Fruit fly (Drosophila melanogaster): ENCODE results near the gene CG15211.

The CG15211 gene

dm6 chrX:10762959-10763883 lies 9.1 kb upstream of the CG15211 start (continued):
- TF ChIP-seq CG10543 (GFP tag; optimal IDR thresholded peaks at IDR 0.05) (peak; percentile 70), Rfx (GFP tag; IDR thresholded peaks at IDR 0.05) (peak; percentile 38), Gug (GFP tag; IDR thresholded peaks at IDR 0.05) (no peak), CG17829 (tag; optimal IDR thresholded peaks at IDR 0.05) (peak; percentile 2), CG2120 (GFP tag; optimal IDR thresholded peaks at IDR 0.05) (peak; percentile 61), gsb (GFP tag; IDR thresholded peaks at IDR 0.05) (no peak), CG11504 (tag; optimal IDR thresholded peaks at IDR 0.05) (peak; percentile 64), Sox100B (GFP tag; optimal IDR thresholded peaks at IDR 0.05) (peak; percentile 46), ci (GFP tag; IDR thresholded peaks at IDR 0.05) (peak; percentile 65; the same call in 2 of the 3 replicates), CG13424 (tag; optimal IDR thresholded peaks at IDR 0.05) (peak; percentile 23), Oli (tag; optimal IDR thresholded peaks at IDR 0.05) (peak; percentile 35), BEAF-32 (GFP tag; optimal IDR thresholded peaks at IDR 0.05) (peak; percentile 11), Hmr (GFP tag; optimal IDR thresholded peaks at IDR 0.05) (peak; percentile 64), CG14965 (GFP tag; optimal IDR thresholded peaks at IDR 0.05; ENCODE audit: borderline replicate concordance) (no peak), CG10654 (GFP tag; optimal IDR thresholded peaks at IDR 0.05) (no peak), Nf-YB (GFP tag; optimal IDR thresholded peaks at IDR 0.05) (peak; percentile 88), pros (GFP tag; optimal IDR thresholded peaks at IDR 0.05) (peak; percentile 68), CG12769 (tag; optimal IDR thresholded peaks at IDR 0.05) (peak; percentile 62), ftz-f1 (GFP tag; optimal IDR thresholded peaks at IDR 0.05) (peak; percentile 19), nmo (GFP tag; optimal IDR thresholded peaks at IDR 0.05) (peak; percentile 17), CG3281 (GFP tag; optimal IDR thresholded peaks at IDR 0.05) (peak; percentile 30), sob (GFP tag; IDR thresholded peaks at IDR 0.05) (no peak), Abd-B (GFP tag; optimal IDR thresholded peaks at IDR 0.05) (no peak), schlank (tag; optimal IDR thresholded peaks at IDR 0.05) (no peak), sens (GFP tag) (peak; percentile 59), dati (GFP tag; IDR thresholded peaks at IDR 0.05) (no peak), CHES-1-like (GFP tag; optimal IDR thresholded peaks at IDR 0.05) (no peak), Xbp1 (GFP tag; optimal IDR thresholded peaks at IDR 0.05) (peak; percentile 46), CG9817 (tag; optimal IDR thresholded peaks at IDR 0.05) (no peak), zfh2 (GFP tag; optimal IDR thresholded peaks at IDR 0.05) (no peak), Usf (GFP tag; optimal IDR thresholded peaks at IDR 0.05) (no peak), Chrac-16 (GFP tag; optimal IDR thresholded peaks at IDR 0.05) (peak; percentile 6), Atf6 (GFP tag; IDR thresholded peaks at IDR 0.05) (peak; percentile 49; the same call in 1 of the 2 replicates), CG2199 (GFP tag; IDR thresholded peaks at IDR 0.05) (no peak), CG6813 (GFP tag; optimal IDR thresholded peaks at IDR 0.05) (peak; percentile 5), CG1792 (GFP tag; optimal IDR thresholded peaks at IDR 0.05) (no peak), prd (optimal IDR thresholded peaks at IDR 0.05) (no peak), prd (GFP tag; IDR thresholded peaks at IDR 0.05) (0 out of 3 replicates have a peak, but pooled peaks have one; percentile 28), CG9437 (GFP tag; optimal IDR thresholded peaks at IDR 0.05) (peak; percentile 21), gcm (GFP tag; optimal IDR thresholded peaks at IDR 0.05) (peak; percentile 83), Bgb (GFP tag; IDR thresholded peaks at IDR 0.05; ENCODE audit: partially characterized antibody) (peak; percentile 24; the same call in 1 of the 2 replicates), lola (GFP tag; optimal IDR thresholded peaks at IDR 0.05) (peak in 1 of 3 experiments; percentile 17), seq (GFP tag; IDR thresholded peaks at IDR 0.05) (no peak), emc (GFP tag; optimal IDR thresholded peaks at IDR 0.05) (no peak), mirr (GFP tag; optimal IDR thresholded peaks at IDR 0.05) (peak; percentile 81), CG10979 (tag; optimal IDR thresholded peaks at IDR 0.05) (peak; percentile 18), Nf-YC (tag; optimal IDR thresholded peaks at IDR 0.05) (peak; percentile 93), fru (optimal IDR thresholded peaks at IDR 0.05) (no peak)
